Fruit fly (Drosophila melanogaster) whole organism, adult: ENCODE data around the gene CG31467.

Source experiments
- CG12768 ChIP-seq: fragments of 200-800 bp; sonication (Bioruptor generic); optimal IDR thresholded peaks from 2 replicates; lab custom pipeline; 2017; ENCODE audit warnings: missing biosample characterization, missing genetic modification characterization, mild to moderate bottlenecking, moderate library complexity, missing genetic modification reagents
- CG33017 ChIP-seq: fragments of 200-800 bp; sonication (Bioruptor generic); optimal IDR thresholded peaks from 2 replicates; lab custom pipeline; 2018; ENCODE audit warnings: missing biosample characterization, mild to moderate bottlenecking, missing genetic modification characterization, moderate library complexity
- CG7045 ChIP-seq: fragments of 200-800 bp; sonication (Bioruptor generic); optimal IDR thresholded peaks from 2 replicates; lab custom pipeline; 2017; ENCODE audit warnings: missing biosample characterization, mild to moderate bottlenecking, missing genetic modification characterization
- Clk ChIP-seq: fragments of 200-800 bp; sonication (Bioruptor generic); optimal IDR thresholded peaks from 2 replicates; lab custom pipeline; 2017; ENCODE audit warnings: missing biosample characterization, missing genetic modification characterization
- Crg-1 ChIP-seq: fragments of 200-800 bp; sonication (Bioruptor generic); optimal IDR thresholded peaks from 2 replicates; lab custom pipeline; 2016; ENCODE audit warnings: missing biosample characterization, missing genetic modification characterization
- Hr96 ChIP-seq: fragments of 200-800 bp; sonication (Bioruptor generic); optimal IDR thresholded peaks from 2 replicates; lab custom pipeline; 2016; ENCODE audit warnings: missing biosample characterization, missing genetic modification characterization
- Mnt ChIP-seq: fragments of 200-800 bp; sonication (Bioruptor generic); optimal IDR thresholded peaks from 2 replicates; lab custom pipeline; 2016; ENCODE audit warnings: missing biosample characterization, mild to moderate bottlenecking, missing genetic modification characterization
- cnc ChIP-seq, 2 experiments: fragments of >200 bp; optimal IDR thresholded peaks; 2 replicates each; lab custom pipeline; 2017
- kay ChIP-seq: fragments of 200-800 bp; sonication (Bioruptor generic); peaks from one replicate; lab custom pipeline; 2016; ENCODE audit warnings: missing biosample characterization, missing genetic modification characterization, borderline replicate concordance
- pad ChIP-seq: fragments of 200-800 bp; sonication (Bioruptor generic); optimal IDR thresholded peaks from 3 replicates; lab custom pipeline; 2017; ENCODE audit warnings: missing biosample characterization, missing genetic modification characterization, mild to moderate bottlenecking, moderate library complexity, missing genetic modification reagents
- toe ChIP-seq: fragments of 200-800 bp; sonication (Bioruptor generic); optimal IDR thresholded peaks from 2 replicates; lab custom pipeline; 2016; ENCODE audit warnings: missing biosample characterization, missing genetic modification characterization

DNA sequence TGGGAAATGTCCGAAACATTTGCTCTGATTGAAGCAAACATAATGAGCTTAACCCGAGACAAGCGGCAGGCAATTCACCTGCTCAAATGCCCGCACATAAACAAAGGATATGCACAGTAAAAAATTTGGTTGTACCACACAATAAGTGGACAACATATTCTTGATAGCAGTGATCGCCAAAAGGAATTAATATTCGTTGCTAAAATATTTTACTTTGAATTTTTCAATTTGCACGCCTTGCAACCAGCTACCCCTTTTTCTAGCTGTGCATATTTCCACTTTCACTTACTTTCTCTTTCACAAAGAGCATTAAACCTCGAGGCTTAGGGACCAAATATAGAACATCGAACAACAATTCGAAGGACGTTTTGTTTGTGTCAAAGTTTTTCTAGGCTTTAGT, 41.0 kb upstream of the CG31467 start:
- no peak for TF ChIP-seq toe (GFP tag; lab: Kevin White, UChicago)
- no peak for TF ChIP-seq kay (GFP tag; lab: Kevin White, UChicago)
- no peak for TF ChIP-seq cnc (optimal IDR thresholded peaks at IDR 0.05; lab: Kevin White, UChicago)
- no peak for TF ChIP-seq Mnt (GFP tag; lab: Kevin White, UChicago)
- TF ChIP-seq pad, result no peak
- no peak for TF ChIP-seq CG33017
- no peak for TF ChIP-seq Clk (GFP tag; lab: Kevin White, UChicago)
- TF ChIP-seq Crg-1 (GFP tag; lab: Kevin White, UChicago), result no peak
- no peak for TF ChIP-seq Hr96
- no peak for TF ChIP-seq CG7045 (GFP tag; lab: Kevin White, UChicago)
- TF ChIP-seq CG12768 (GFP tag; lab: Kevin White, UChicago), result no peak
